Worm (Caenorhabditis elegans) whole organism, L3 larva: ENCODE data around the gene ugt-45.

Experiments
- R02D3.7 ChIP-seq: fragments of 150-350 bp; optimal IDR thresholded peaks from 2 replicates; lab custom pipeline; 2014; ENCODE audit warnings: missing biosample characterization, missing genetic modification characterization
- ZK546.5 ChIP-seq: sonication (generic microtip); optimal IDR thresholded peaks from 2 replicates; lab custom pipeline; 2017; ENCODE audit warnings: missing biosample characterization, missing genetic modification characterization
- aly-2 ChIP-seq: fragments of 150-350 bp; optimal IDR thresholded peaks from 2 replicates; lab custom pipeline; 2014; ENCODE audit warnings: missing biosample characterization, missing genetic modification characterization
- ama-1 ChIP-seq: fragments of 150-350 bp; optimal IDR thresholded peaks from 2 replicates; lab custom pipeline; 2018
- ceh-16 ChIP-seq: sonication (generic microtip); optimal IDR thresholded peaks from 2 replicates; lab custom pipeline; 2017; ENCODE audit warnings: missing biosample characterization, missing genetic modification characterization
- ceh-28 ChIP-seq: fragments of 150-350 bp; optimal IDR thresholded peaks from 2 replicates; lab custom pipeline; 2014; ENCODE audit warnings: missing biosample characterization, missing genetic modification reagents, missing genetic modification characterization
- ceh-82 ChIP-seq: fragments of 150-350 bp; optimal IDR thresholded peaks from 2 replicates; lab custom pipeline; 2014; ENCODE audit warnings: missing biosample characterization, missing genetic modification characterization
- ceh-9 ChIP-seq: sonication (generic microtip); optimal IDR thresholded peaks from 2 replicates; lab custom pipeline; 2018; ENCODE audit warnings: missing biosample characterization, missing genetic modification characterization
- daf-12 ChIP-seq: fragments of 150-350 bp; optimal IDR thresholded peaks from 2 replicates; lab custom pipeline; 2014; ENCODE audit warnings: missing biosample characterization, missing genetic modification reagents, missing genetic modification characterization
- egl-5 ChIP-seq: fragments of 150-350 bp; optimal IDR thresholded peaks from 2 replicates; lab custom pipeline; 2017; ENCODE audit warnings: missing biosample characterization, missing genetic modification reagents, missing genetic modification characterization, inconsistent platforms
- elt-1 ChIP-seq: fragments of 150-350 bp; optimal IDR thresholded peaks from 2 replicates; lab custom pipeline; 2014; ENCODE audit warnings: missing biosample characterization, missing genetic modification characterization
- elt-2 ChIP-seq: sonication (generic microtip); optimal IDR thresholded peaks from 2 replicates; lab custom pipeline; 2016; ENCODE audit warnings: missing genetic modification reagents, mild to moderate bottlenecking, missing genetic modification characterization, missing compliant biosample characterization
- elt-3 ChIP-seq, 3 experiments: fragments of 150-350 bp in 1 of 3; sonication (generic microtip) in 2 of 3; optimal IDR thresholded peaks; 2 replicates in 2 of 3; 4 replicates in 1 of 3; lab custom pipeline; 2014 to 2017; ENCODE audit warnings: missing biosample characterization in 3 of 3, missing genetic modification characterization in 3 of 3
- eor-1 ChIP-seq, 2 experiments: fragments of 150-350 bp; optimal IDR thresholded peaks; 2 replicates each; lab custom pipeline; 2014 to 2018; ENCODE audit warnings: missing biosample characterization in 2 of 2, missing genetic modification characterization in 2 of 2
- fkh-10 ChIP-seq: sonication (generic microtip); optimal IDR thresholded peaks from 2 replicates; lab custom pipeline; 2017; ENCODE audit warnings: missing biosample characterization, missing genetic modification reagents, missing genetic modification characterization
- fos-1 ChIP-seq: fragments of 150-350 bp; optimal IDR thresholded peaks from 2 replicates; lab custom pipeline; 2014; ENCODE audit warnings: missing biosample characterization, missing genetic modification characterization
- hmg-11 ChIP-seq: sonication (generic microtip); optimal IDR thresholded peaks from 2 replicates; lab custom pipeline; 2016; ENCODE audit warnings: missing genetic modification characterization, missing compliant biosample characterization
- jun-1 ChIP-seq: fragments of 150-350 bp; optimal IDR thresholded peaks from 2 replicates; lab custom pipeline; 2014; ENCODE audit warnings: missing biosample characterization, missing genetic modification reagents, missing genetic modification characterization
- lin-15B ChIP-seq: fragments of 150-350 bp; optimal IDR thresholded peaks from 2 replicates; lab custom pipeline; 2014; ENCODE audit warnings: missing biosample characterization, missing genetic modification characterization
- lin-39 ChIP-seq: fragments of 150-350 bp; optimal IDR thresholded peaks from 2 replicates; lab custom pipeline; 2018; ENCODE audit warnings: missing biosample characterization, missing genetic modification reagents, missing genetic modification characterization
- lsy-12 ChIP-seq: sonication (generic microtip); optimal IDR thresholded peaks from 2 replicates; lab custom pipeline; 2016; ENCODE audit warnings: mild to moderate bottlenecking, missing genetic modification characterization, missing compliant biosample characterization
- mml-1 ChIP-seq: fragments of 150-350 bp; sonication (generic microtip); optimal IDR thresholded peaks from 3 replicates; lab custom pipeline; 2014; ENCODE audit warnings: missing biosample characterization, missing genetic modification characterization
- nfya-1 ChIP-seq: sonication (generic microtip); optimal IDR thresholded peaks from 2 replicates; lab custom pipeline; 2017; ENCODE audit warnings: missing genetic modification characterization, mild to moderate bottlenecking, missing compliant biosample characterization, antibody characterized with exemption, moderate library complexity; ENCODE audit not compliant: insufficient read depth
- nhr-11 ChIP-seq: fragments of 150-350 bp; optimal IDR thresholded peaks from 2 replicates; lab custom pipeline; 2014; ENCODE audit warnings: missing biosample characterization, missing genetic modification characterization
- nhr-12 ChIP-seq: fragments of 150-350 bp; optimal IDR thresholded peaks from 2 replicates; lab custom pipeline; 2014; ENCODE audit warnings: missing biosample characterization, missing genetic modification characterization
- nhr-23 ChIP-seq: fragments of 150-350 bp; optimal IDR thresholded peaks from 2 replicates; lab custom pipeline; 2014; ENCODE audit warnings: missing biosample characterization, missing genetic modification reagents, missing genetic modification characterization
- nhr-237 ChIP-seq: fragments of 150-350 bp; optimal IDR thresholded peaks from 2 replicates; lab custom pipeline; 2014; ENCODE audit warnings: missing biosample characterization, missing genetic modification characterization
- nhr-25 ChIP-seq: sonication (generic microtip); optimal IDR thresholded peaks from 2 replicates; lab custom pipeline; 2017; ENCODE audit warnings: missing biosample characterization, missing genetic modification characterization
- nhr-28 ChIP-seq: fragments of 150-350 bp; optimal IDR thresholded peaks from 2 replicates; lab custom pipeline; 2014; ENCODE audit warnings: missing biosample characterization, missing genetic modification characterization
- nhr-43 ChIP-seq: sonication (generic microtip); optimal IDR thresholded peaks from 2 replicates; lab custom pipeline; 2016; ENCODE audit warnings: mild to moderate bottlenecking, missing genetic modification characterization, missing compliant biosample characterization; ENCODE audit not compliant: poor library complexity, severe bottlenecking
- nhr-67 ChIP-seq: fragments of 150-350 bp; optimal IDR thresholded peaks from 2 replicates; lab custom pipeline; 2014; ENCODE audit warnings: missing biosample characterization, missing genetic modification characterization
- nhr-76 ChIP-seq: fragments of 150-350 bp; sonication (generic microtip); optimal IDR thresholded peaks from 5 replicates; lab custom pipeline; 2014; ENCODE audit warnings: missing biosample characterization, missing genetic modification characterization
- nhr-77 ChIP-seq: fragments of 150-350 bp; optimal IDR thresholded peaks from 2 replicates; lab custom pipeline; 2014; ENCODE audit warnings: missing biosample characterization, missing genetic modification characterization
- pha-4 ChIP-seq: fragments of 150-350 bp; optimal IDR thresholded peaks from 2 replicates; lab custom pipeline; 2014; ENCODE audit warnings: missing biosample characterization, missing genetic modification reagents, missing genetic modification characterization
- pqm-1 ChIP-seq: fragments of 150-350 bp; optimal IDR thresholded peaks from 2 replicates; lab custom pipeline; 2017; ENCODE audit warnings: missing biosample characterization, missing genetic modification characterization, inconsistent platforms
- sea-2 ChIP-seq: fragments of 150-350 bp; sonication (generic microtip); optimal IDR thresholded peaks from 4 replicates; lab custom pipeline; 2014; ENCODE audit warnings: missing biosample characterization, missing genetic modification reagents, missing genetic modification characterization
- skn-1 ChIP-seq: fragments of 150-350 bp; optimal IDR thresholded peaks from 2 replicates; lab custom pipeline; 2014; ENCODE audit warnings: missing biosample characterization, missing genetic modification characterization
- snpc-4 ChIP-seq: fragments of 150-350 bp; optimal IDR thresholded peaks from 2 replicates; lab custom pipeline; 2014; ENCODE audit warnings: missing biosample characterization, missing genetic modification characterization
- tbx-2 ChIP-seq: sonication (generic microtip); optimal IDR thresholded peaks from 2 replicates; lab custom pipeline; 2016; ENCODE audit warnings: mild to moderate bottlenecking, missing genetic modification characterization, missing compliant biosample characterization
- unc-62 ChIP-seq: fragments of 150-350 bp; sonication (generic microtip); optimal IDR thresholded peaks from 4 replicates; lab custom pipeline; 2014; ENCODE audit warnings: missing biosample characterization, missing genetic modification reagents, missing genetic modification characterization
- zag-1 ChIP-seq: fragments of 150-350 bp; optimal IDR thresholded peaks from 2 replicates; lab custom pipeline; 2014; ENCODE audit warnings: missing biosample characterization, missing genetic modification characterization
- ztf-11 ChIP-seq: fragments of 150-350 bp; optimal IDR thresholded peaks from 2 replicates; lab custom pipeline; 2014; ENCODE audit warnings: missing biosample characterization, missing genetic modification characterization

The ugt-45 gene

DNA sequence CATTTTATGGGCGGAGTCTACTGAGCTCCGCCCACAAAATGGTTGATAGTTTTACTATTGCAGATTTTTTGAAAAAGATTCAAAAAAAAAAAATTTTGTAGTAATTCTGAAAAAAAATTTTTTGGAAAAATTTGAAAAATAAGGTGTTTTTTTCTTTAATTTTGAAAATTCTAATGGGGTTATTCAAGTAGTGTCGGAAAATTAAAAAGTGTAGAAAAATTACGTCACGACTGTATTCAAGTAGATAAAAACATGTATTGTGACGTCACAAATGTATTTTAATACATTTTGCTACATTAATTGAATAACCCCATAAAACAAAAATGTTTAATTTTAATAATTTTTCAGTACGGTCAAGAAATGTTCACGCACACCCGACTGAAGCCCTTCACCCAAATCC, 17.6 kb downstream of the ugt-45 start:
- TF ChIP-seq nfya-1 (tag; lab: Kevin White, UChicago), result no peak
- TF ChIP-seq nhr-12 (tag; lab: Kevin White, UChicago), result no peak
- TF ChIP-seq elt-2 (tag; lab: Kevin White, UChicago), result no peak
- TF ChIP-seq aly-2 (tag; lab: Kevin White, UChicago), result no peak
- TF ChIP-seq egl-5 (tag; lab: Kevin White, UChicago), result no peak
- no peak for TF ChIP-seq nhr-43 (tag; lab: Kevin White, UChicago)
- TF ChIP-seq nhr-28 (tag; lab: Kevin White, UChicago), result no peak
- TF ChIP-seq ZK546.5 (tag; lab: Kevin White, UChicago), result no peak
- TF ChIP-seq jun-1 (tag; lab: Kevin White, UChicago), result no peak
- no peak for TF ChIP-seq eor-1 (tag; optimal IDR thresholded peaks at IDR 0.05; lab: Kevin White, UChicago)
- no peak for TF ChIP-seq ceh-82 (tag; lab: Kevin White, UChicago)
- TF ChIP-seq nhr-11 (tag; lab: Kevin White, UChicago), result no peak

DNA sequence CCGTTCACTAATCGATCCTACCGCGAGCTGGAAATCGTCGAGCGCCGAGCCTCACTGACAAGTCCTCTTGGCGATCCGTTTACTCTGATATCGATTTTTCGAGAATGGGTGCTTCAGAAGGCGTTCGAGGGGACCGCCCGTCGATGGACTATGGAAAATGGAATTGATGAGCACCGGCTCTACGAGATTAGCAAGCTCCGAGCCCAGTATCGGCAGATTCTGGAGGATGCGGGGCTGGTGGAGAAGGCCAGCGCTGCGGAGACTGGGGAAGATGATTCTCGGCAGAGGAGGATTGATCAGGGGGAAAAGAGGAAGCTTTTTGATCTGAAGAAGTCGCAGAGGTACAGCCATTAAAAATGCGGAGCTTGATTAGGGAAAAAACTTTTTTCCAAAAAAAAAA, 19.5 kb downstream of the ugt-45 start:
- TF ChIP-seq nhr-23 (no peak), lin-39 (tag; lab: Kevin White, UChicago) (no peak), nhr-11 (tag; lab: Kevin White, UChicago) (no peak), nhr-67 (tag; lab: Kevin White, UChicago) (no peak), pha-4 (no peak), tbx-2 (tag; lab: Kevin White, UChicago) (no peak), fos-1 (tag; lab: Kevin White, UChicago) (no peak), mml-1 (tag; lab: Kevin White, UChicago) (no peak), nhr-28 (tag; lab: Kevin White, UChicago) (no peak), nhr-77 (no peak), lin-15B (no peak), nhr-43 (tag; lab: Kevin White, UChicago) (no peak), R02D3.7 (tag; lab: Kevin White, UChicago) (no peak), ceh-16 (tag; lab: Kevin White, UChicago) (no peak)
- TF ChIP-seq, all 47 proteins: peak for 0

DNA sequence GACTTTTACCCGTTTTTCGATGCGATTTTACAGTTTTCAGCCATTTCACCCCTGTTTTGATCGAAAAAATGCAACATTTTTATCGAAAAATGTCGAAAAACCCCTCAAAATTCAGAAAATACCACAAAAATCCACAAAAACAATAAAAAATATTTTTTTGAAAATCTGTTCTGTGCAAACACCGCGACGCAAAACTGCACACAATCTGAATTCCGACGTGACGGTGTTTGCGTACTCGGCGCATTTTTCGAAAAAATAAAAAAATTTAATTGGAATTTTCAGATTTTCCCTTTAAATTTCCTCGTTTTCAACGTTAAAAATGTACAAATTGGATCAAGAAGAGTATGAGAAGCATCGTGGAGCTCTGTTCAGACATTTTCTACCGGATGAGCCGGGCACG, 25.1 kb downstream of the ugt-45 start, which contains the start of gene smgl-2:
TSS of gene smgl-2 (plus strand) at position 320 of the 400 bp plus-strand sequence.
- TF ChIP-seq ceh-9 (tag; lab: Kevin White, UChicago) (no peak), ama-1 (lab: Kevin White, UChicago) (no peak), daf-12 (tag; lab: Kevin White, UChicago) (no peak), unc-62 (no peak), nhr-11 (tag; lab: Kevin White, UChicago) (no peak), nfya-1 (tag; lab: Kevin White, UChicago) (peak; percentile 76), skn-1 (tag; lab: Kevin White, UChicago) (no peak), pha-4 (peak; percentile 79), nhr-23 (peak; percentile 65), hmg-11 (tag; lab: Kevin White, UChicago) (peak; percentile 52), nhr-76 (tag; lab: Kevin White, UChicago) (no peak), ceh-28 (tag; lab: Kevin White, UChicago) (peak; percentile 40), lin-15B (peak; percentile 81), tbx-2 (tag; lab: Kevin White, UChicago) (no peak), fkh-10 (GFP tag; lab: Kevin White, UChicago) (no peak), elt-1 (tag; lab: Kevin White, UChicago) (no peak), lsy-12 (tag; lab: Kevin White, UChicago) (no peak), pqm-1 (peak; percentile 50), ztf-11 (no peak), jun-1 (tag; lab: Kevin White, UChicago) (no peak), egl-5 (tag; lab: Kevin White, UChicago) (peak; percentile 80), R02D3.7 (tag; lab: Kevin White, UChicago) (peak; percentile 44), nhr-77 (no peak), nhr-67 (tag; lab: Kevin White, UChicago) (no peak), ceh-16 (tag; lab: Kevin White, UChicago) (no peak), elt-2 (tag; lab: Kevin White, UChicago) (peak; percentile 41), eor-1 (tag; optimal IDR thresholded peaks at IDR 0.05; lab: Kevin White, UChicago) (peak in 1 of 2 experiments; percentile 40), nhr-237 (tag; lab: Kevin White, UChicago) (no peak), elt-3 (tag; optimal IDR thresholded peaks at IDR 0.05; lab: Kevin White, UChicago) (no peak), ceh-82 (tag; lab: Kevin White, UChicago) (peak; percentile 27), nhr-25 (peak; percentile 42), zag-1 (no peak), ZK546.5 (tag; lab: Kevin White, UChicago) (no peak), snpc-4 (peak; percentile 57), sea-2 (GFP tag; lab: Kevin White, UChicago) (no peak)
- TF ChIP-seq, all 47 proteins: peak for 14
